Worm (Caenorhabditis elegans): ENCODE measurements around the gene nhr-159.

ce11 chrV:3865273-3865672, 12.8 kb downstream of the nhr-159 start:
- TF ChIP-seq tbx-2 (tag; optimal IDR thresholded peaks at IDR 0.05) (no peak), ceh-22 (tag; optimal IDR thresholded peaks at IDR 0.05) (no peak), nhr-11 (tag; optimal IDR thresholded peaks at IDR 0.05) (no peak), lin-11 (tag; optimal IDR thresholded peaks at IDR 0.05) (no peak), nfya-1 (tag; optimal IDR thresholded peaks at IDR 0.05) (no peak), ceh-18 (tag; optimal IDR thresholded peaks at IDR 0.05) (no peak), hlh-8 (tag; optimal IDR thresholded peaks at IDR 0.05) (no peak), dmd-4 (tag; optimal IDR thresholded peaks at IDR 0.05; ENCODE audit: borderline replicate concordance) (no peak), ceh-30 (tag; optimal IDR thresholded peaks at IDR 0.05) (no peak), pqm-1 (tag; optimal IDR thresholded peaks at IDR 0.05) (no peak), ceh-14 (tag; optimal IDR thresholded peaks at IDR 0.05) (no peak), pros-1 (tag; optimal IDR thresholded peaks at IDR 0.05) (no peak), ceh-6 (GFP tag; optimal IDR thresholded peaks at IDR 0.05) (no peak), elt-4 (tag; optimal IDR thresholded peaks at IDR 0.05) (no peak)

All from whole organism, late embryonic.